Fruit fly (Drosophila melanogaster) S2 (cell line): Measurements from ENCODE around the gene beta-Man.

Experiments used
- CG8478 ChIP-seq: fragments of >200 bp; optimal IDR thresholded peaks from 2 replicates; lab custom pipeline; 2018
- CTCF ChIP-seq, 2 experiments: fragments of >200 bp; optimal IDR thresholded peaks; 2 replicates each; lab custom pipeline; 2018

dm6 chr3R:4243096-4243940 lies 46.3 kb downstream of the beta-Man start, which contains the start of gene CG34305:
- no peak for TF ChIP-seq CTCF (optimal IDR thresholded peaks at IDR 0.05; lab: Kevin White, UChicago)
- TF ChIP-seq CG8478 (lab: Kevin White, UChicago), result no peak
